Comparison of ENCODE assay signal across 4 worm cellular contexts in the genomic region with DNA sequence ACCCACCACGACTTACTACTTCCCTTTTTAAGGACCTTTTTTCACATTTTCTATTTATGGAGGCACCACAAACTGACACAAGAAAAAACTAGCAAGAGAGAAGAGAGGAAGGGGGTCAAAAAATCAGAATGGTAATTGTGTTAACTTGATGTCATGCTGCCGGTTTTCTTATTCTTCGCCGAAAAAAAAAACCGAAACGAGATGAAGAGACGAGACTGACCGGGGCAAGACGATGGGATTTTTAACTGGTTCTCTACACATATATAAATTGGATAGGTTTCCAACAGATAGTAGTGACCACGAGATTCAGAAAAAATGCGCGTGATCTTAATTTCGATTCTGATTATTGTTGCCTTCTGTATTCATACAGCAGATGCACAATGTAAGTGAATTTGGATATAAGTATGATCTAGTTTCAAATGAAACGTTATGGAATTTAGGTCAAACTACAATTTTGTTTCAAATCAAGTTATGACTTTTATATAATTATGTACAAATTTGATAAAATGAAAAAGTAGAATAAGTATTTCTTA.
TF ChIP-seq lines count a peak whose summit lies in the region.

Gene Y43C5A.3 (plus strand): TSS at position 256 of the 533 bp plus-strand sequence.

TF ChIP-seq in whole organism, L1 larva, 84 proteins besides CTCF, POLR2A, EP300 and RAD21 (continues in another document):
- TF ChIP-seq alr-1 (tag; optimal IDR thresholded peaks at IDR 0.05; lab: Kevin White, UChicago; ENCODE audit: borderline replicate concordance) (no peak), efl-3 (GFP tag; optimal IDR thresholded peaks at IDR 0.05; lab: Kevin White, UChicago) (no peak), lin-14 (GFP tag; optimal IDR thresholded peaks at IDR 0.05; lab: Kevin White, UChicago) (peak; percentile 56), nhr-85 (tag; lab: Kevin White, UChicago) (peak; percentile 70), vab-15 (tag; optimal IDR thresholded peaks at IDR 0.05; lab: Kevin White, UChicago) (no peak), nhr-20 (tag; optimal IDR thresholded peaks at IDR 0.05; lab: Kevin White, UChicago) (peak; percentile 57), tbx-2 (tag; optimal IDR thresholded peaks at IDR 0.05; lab: Kevin White, UChicago) (peak; percentile 11), nhr-28 (tag; optimal IDR thresholded peaks at IDR 0.05; lab: Kevin White, UChicago) (no peak), lir-3 (tag; optimal IDR thresholded peaks at IDR 0.05; lab: Kevin White, UChicago; ENCODE audit: poor library complexity) (no peak), nhr-71 (tag; optimal IDR thresholded peaks at IDR 0.05; lab: Kevin White, UChicago) (peak; percentile 53), ztf-4 (tag; optimal IDR thresholded peaks at IDR 0.05; lab: Kevin White, UChicago) (no peak), nhr-19 (GFP tag; conservative IDR thresholded peaks at IDR 0.05; lab: Robert Waterston, UW) (no peak), ceh-63 (GFP tag; optimal IDR thresholded peaks at IDR 0.05; lab: Kevin White, UChicago) (no peak), egl-13 (tag; optimal IDR thresholded peaks at IDR 0.05; lab: Kevin White, UChicago) (no peak), snu-23 (GFP tag; optimal IDR thresholded peaks at IDR 0.05; lab: Kevin White, UChicago) (peak; percentile 45), unc-130 (tag; optimal IDR thresholded peaks at IDR 0.05; lab: Kevin White, UChicago) (no peak), ceh-90 (tag; optimal IDR thresholded peaks at IDR 0.05; lab: Kevin White, UChicago) (no peak), jun-1 (tag; optimal IDR thresholded peaks at IDR 0.05; lab: Kevin White, UChicago) (no peak), unc-62 (GFP tag; optimal IDR thresholded peaks at IDR 0.05; lab: Kevin White, UChicago) (no peak), C04F5.9 (tag; optimal IDR thresholded peaks at IDR 0.05; lab: Kevin White, UChicago) (no peak), zip-4 (GFP tag; optimal IDR thresholded peaks at IDR 0.05; lab: Kevin White, UChicago) (no peak)

TF ChIP-seq in whole organism, L2 larva, 48 proteins besides CTCF, POLR2A, EP300 and RAD21:
- TF ChIP-seq sma-3 (GFP tag; optimal IDR thresholded peaks at IDR 0.05; lab: Kevin White, UChicago) (peak; percentile 21), nhr-129 (tag; optimal IDR thresholded peaks at IDR 0.05; lab: Kevin White, UChicago) (peak; percentile 11), crh-2 (tag; optimal IDR thresholded peaks at IDR 0.05; lab: Kevin White, UChicago) (peak; percentile 13), ama-1 (optimal IDR thresholded peaks at IDR 0.05; lab: Kevin White, UChicago) (no peak), ceh-16 (tag; optimal IDR thresholded peaks at IDR 0.05; lab: Kevin White, UChicago) (no peak), F13H6.1 (tag; optimal IDR thresholded peaks at IDR 0.05; lab: Kevin White, UChicago) (no peak)
TF ChIP-seq in whole organism, L2 larva: peak in this region for 3.

TF ChIP-seq in whole organism, L3 larva, 47 proteins besides CTCF, POLR2A, EP300 and RAD21:
- TF ChIP-seq nhr-23 (tag; optimal IDR thresholded peaks at IDR 0.05; lab: Kevin White, UChicago) (peak; percentile 57), skn-1 (tag; optimal IDR thresholded peaks at IDR 0.05; lab: Kevin White, UChicago) (no peak)

TF ChIP-seq in whole organism, L4 larva, 104 proteins besides CTCF, POLR2A, EP300 and RAD21:
- peak in 1 of 2 experiments; percentile 20 for TF ChIP-seq mdl-1 (tag; optimal IDR thresholded peaks at IDR 0.05; lab: Kevin White, UChicago)
- TF ChIP-seq rbr-2 (tag; optimal IDR thresholded peaks at IDR 0.05; lab: Kevin White, UChicago): no peak
- peak; percentile 43 for TF ChIP-seq nhr-28 (tag; optimal IDR thresholded peaks at IDR 0.05; lab: Kevin White, UChicago)
- TF ChIP-seq nhr-76 (tag; optimal IDR thresholded peaks at IDR 0.05; lab: Kevin White, UChicago): no peak

Comparison
In these comparisons a context has a peak if more than half of its experiments do, and no peak if none do; other contexts are left out.
1. Of the 29 proteins assayed by ChIP-seq in both whole organism, L4 larva and whole organism, L1 larva: peak only in whole organism, L4 larva: nhr-28; only in whole organism, L1 larva: none; in both: none; in neither: 27; mixed calls (peak in some experiments, not most) for 1.